Worm (Caenorhabditis elegans) whole organism, L2 larva: Measurements from ENCODE around the gene hsp-17.

Experiments
- aly-2 ChIP-seq: fragments of 150-350 bp; optimal IDR thresholded peaks from 2 replicates; lab custom pipeline; 2014; ENCODE audit warnings: missing biosample characterization, missing genetic modification characterization
- blmp-1 ChIP-seq: sonication (generic microtip); optimal IDR thresholded peaks from 2 replicates; lab custom pipeline; 2017; ENCODE audit warnings: missing genetic modification characterization, mild to moderate bottlenecking, missing compliant biosample characterization, antibody characterized with exemption, moderate library complexity; ENCODE audit not compliant: insufficient read depth
- fos-1 ChIP-seq: fragments of 150-350 bp; optimal IDR thresholded peaks from 2 replicates; lab custom pipeline; 2014; ENCODE audit warnings: missing biosample characterization, missing genetic modification characterization
- nhr-12 ChIP-seq: fragments of 150-350 bp; optimal IDR thresholded peaks from 2 replicates; lab custom pipeline; 2014; ENCODE audit warnings: missing biosample characterization, missing genetic modification characterization
- snpc-4 ChIP-seq: fragments of 150-350 bp; optimal IDR thresholded peaks from 2 replicates; lab custom pipeline; 2014; ENCODE audit warnings: missing biosample characterization, missing genetic modification characterization
- zag-1 ChIP-seq: fragments of 150-350 bp; optimal IDR thresholded peaks from 2 replicates; lab custom pipeline; 2014; ENCODE audit warnings: missing biosample characterization, missing genetic modification characterization

ce11 chrV:8384809-8385208, 920 bp downstream of the hsp-17 start:
- no peak for TF ChIP-seq blmp-1
- TF ChIP-seq snpc-4 (tag; lab: Kevin White, UChicago) = no peak
- no peak for TF ChIP-seq zag-1 (tag; lab: Kevin White, UChicago)
- no peak for TF ChIP-seq fos-1 (tag; lab: Kevin White, UChicago)
- TF ChIP-seq aly-2 (tag; lab: Kevin White, UChicago) = no peak
- no peak for TF ChIP-seq nhr-12 (tag; lab: Kevin White, UChicago)
